Fruit fly (Drosophila melanogaster) whole organism, adult: ENCODE measurements around the gene Ssb-c31a.
A peak's percentile ranks its signal among the peaks of the same experiment; 100 is the strongest.

Source experiments
- CG11617 ChIP-seq: fragments of 200-800 bp; sonication (Bioruptor generic); optimal IDR thresholded peaks from 2 replicates; lab custom pipeline; 2017; ENCODE audit warnings: mild to moderate bottlenecking, missing biosample characterization, missing genetic modification reagents, missing genetic modification characterization
- CG14711 ChIP-seq: fragments of 200-800 bp; sonication (Bioruptor generic); optimal IDR thresholded peaks from 2 replicates; lab custom pipeline; 2018; ENCODE audit warnings: missing biosample characterization, mild to moderate bottlenecking, missing genetic modification characterization, moderate library complexity
- CG1620 ChIP-seq: fragments of 200-800 bp; sonication (Bioruptor generic); optimal IDR thresholded peaks from 2 replicates; lab custom pipeline; 2016; ENCODE audit warnings: missing biosample characterization, missing genetic modification characterization
- Clk ChIP-seq: fragments of 200-800 bp; sonication (Bioruptor generic); optimal IDR thresholded peaks from 2 replicates; lab custom pipeline; 2017; ENCODE audit warnings: missing biosample characterization, missing genetic modification characterization
- Crg-1 ChIP-seq: fragments of 200-800 bp; sonication (Bioruptor generic); optimal IDR thresholded peaks from 2 replicates; lab custom pipeline; 2016; ENCODE audit warnings: missing biosample characterization, missing genetic modification characterization
- Hr96 ChIP-seq: fragments of 200-800 bp; sonication (Bioruptor generic); optimal IDR thresholded peaks from 2 replicates; lab custom pipeline; 2016; ENCODE audit warnings: missing biosample characterization, missing genetic modification characterization
- bab1 ChIP-seq: fragments of 200-800 bp; sonication (Bioruptor generic); optimal IDR thresholded peaks from 3 replicates; lab custom pipeline; 2019; ENCODE audit warnings: missing biosample characterization, mild to moderate bottlenecking, missing genetic modification characterization, moderate library complexity
- cic ChIP-seq: fragments of 200-800 bp; sonication (Bioruptor generic); optimal IDR thresholded peaks from 2 replicates; lab custom pipeline; 2017; ENCODE audit warnings: missing biosample characterization, mild to moderate bottlenecking, missing genetic modification characterization, moderate library complexity
- cnc ChIP-seq, 2 experiments: fragments of >200 bp; optimal IDR thresholded peaks; 2 replicates each; lab custom pipeline; 2017
- kay ChIP-seq: fragments of 200-800 bp; sonication (Bioruptor generic); peaks from one replicate; lab custom pipeline; 2016; ENCODE audit warnings: missing biosample characterization, missing genetic modification characterization, borderline replicate concordance
- tj ChIP-seq: fragments of 200-800 bp; sonication (Bioruptor generic); optimal IDR thresholded peaks from 3 replicates; lab custom pipeline; 2017; ENCODE audit warnings: missing biosample characterization, mild to moderate bottlenecking, missing genetic modification characterization, moderate library complexity
- toe ChIP-seq: fragments of 200-800 bp; sonication (Bioruptor generic); optimal IDR thresholded peaks from 2 replicates; lab custom pipeline; 2016; ENCODE audit warnings: missing biosample characterization, missing genetic modification characterization

- TF ChIP-seq CG11617 (GFP tag; lab: Kevin White, UChicago) = no peak
- TF ChIP-seq CG1620 (GFP tag; lab: Kevin White, UChicago) = no peak
- no peak for TF ChIP-seq cnc (optimal IDR thresholded peaks at IDR 0.05; lab: Kevin White, UChicago)
- TF ChIP-seq CG14711 (tag; lab: Kevin White, UChicago) = no peak
- no peak for TF ChIP-seq Crg-1 (GFP tag; lab: Kevin White, UChicago)
- TF ChIP-seq tj (GFP tag; lab: Kevin White, UChicago) = no peak
- no peak for TF ChIP-seq toe
- TF ChIP-seq bab1 (GFP tag; lab: Kevin White, UChicago) = no peak
- no peak for TF ChIP-seq Hr96 (GFP tag; lab: Kevin White, UChicago)
- TF ChIP-seq Clk (GFP tag; lab: Kevin White, UChicago) = no peak
- no peak for TF ChIP-seq cic (GFP tag; lab: Kevin White, UChicago)
- TF ChIP-seq kay (GFP tag; lab: Kevin White, UChicago) = peak; percentile 81
Observed at dm6 chr2L:8215259-8215929, 4.2 kb downstream of the Ssb-c31a start, which contains the start of gene CG8349.
